Worm (Caenorhabditis elegans) whole organism, L4 larva: Measurements from ENCODE around the gene Y37H2A.12.
A peak's percentile ranks its signal among the peaks of the same experiment; 100 is the strongest.

Experiments
- F10B5.3 ChIP-seq: sonication (generic microtip); optimal IDR thresholded peaks from 2 replicates; lab custom pipeline; 2016; ENCODE audit warnings: mild to moderate bottlenecking, missing genetic modification characterization, missing compliant biosample characterization
- R02D3.7 ChIP-seq: fragments of 150-350 bp; sonication (generic microtip); optimal IDR thresholded peaks from 3 replicates; lab custom pipeline; 2014; ENCODE audit warnings: missing biosample characterization, missing genetic modification characterization
- T20F7.1 ChIP-seq: fragments of 200-800 bp; sonication (Bioruptor generic); optimal IDR thresholded peaks from 2 replicates; lab custom pipeline; 2018; ENCODE audit warnings: mild to moderate bottlenecking, missing genetic modification characterization, missing compliant biosample characterization
- Y5F2A.4 ChIP-seq: fragments of 200-800 bp; sonication (Bioruptor generic); optimal IDR thresholded peaks from 2 replicates; lab custom pipeline; 2018; ENCODE audit warnings: mild to moderate bottlenecking, missing genetic modification characterization, missing compliant biosample characterization
- aha-1 ChIP-seq: fragments of 150-350 bp; peaks from one replicate; lab custom pipeline; 2014; ENCODE audit warnings: missing biosample characterization, missing genetic modification characterization
- arid-1 ChIP-seq: fragments of 200-800 bp; sonication (Bioruptor generic); conservative IDR thresholded peaks from 2 replicates; pipeline ENCODE4 v1.3.6; 2022; ENCODE audit warnings: missing genetic modification reagents, missing genetic modification characterization, missing compliant biosample characterization
- ceh-28 ChIP-seq: fragments of 150-350 bp; optimal IDR thresholded peaks from 2 replicates; lab custom pipeline; 2014; ENCODE audit warnings: missing biosample characterization, missing genetic modification reagents, missing genetic modification characterization
- ces-1 ChIP-seq: fragments of 150-350 bp; sonication (generic microtip); optimal IDR thresholded peaks from 4 replicates; lab custom pipeline; 2014; ENCODE audit warnings: missing biosample characterization, missing genetic modification reagents, missing genetic modification characterization
- ctbp-1 ChIP-seq: fragments of 200-800 bp; sonication (Bioruptor generic); IDR thresholded peaks from 2 replicates; pipeline ENCODE4 v1.3.6; 2022; ENCODE audit warnings: missing genetic modification reagents, missing genetic modification characterization, missing compliant biosample characterization
- daf-12 ChIP-seq: fragments of 150-350 bp; optimal IDR thresholded peaks from 2 replicates; lab custom pipeline; 2014; ENCODE audit warnings: missing biosample characterization, missing genetic modification reagents, missing genetic modification characterization
- daf-16 ChIP-seq, 3 experiments: sonication (generic microtip); optimal IDR thresholded peaks; 2 replicates each; lab custom pipeline; 2016 to 2017; ENCODE audit warnings: missing genetic modification characterization in 3 of 3, missing genetic modification reagents in 3 of 3, mild to moderate bottlenecking in 2 of 3, missing compliant biosample characterization in 2 of 3, missing biosample characterization in 1 of 3, moderate library complexity in 1 of 3
- dmd-6 ChIP-seq: fragments of 200-800 bp; sonication (Bioruptor generic); IDR thresholded peaks from 2 replicates; pipeline ENCODE4 v1.3.6; 2022; ENCODE audit warnings: missing genetic modification reagents, missing genetic modification characterization, missing compliant biosample characterization
- hif-1 ChIP-seq, 2 experiments: sonication (generic microtip); optimal IDR thresholded peaks; 2 replicates each; lab custom pipeline; 2016 to 2017; ENCODE audit warnings: missing compliant biosample characterization in 2 of 2, missing genetic modification characterization in 2 of 2, missing genetic modification reagents in 2 of 2, missing genotype in 2 of 2, mild to moderate bottlenecking in 1 of 2
- lin-15B ChIP-seq: fragments of 150-350 bp; sonication (generic microtip); optimal IDR thresholded peaks from 3 replicates; lab custom pipeline; 2014; ENCODE audit warnings: missing biosample characterization, missing genetic modification characterization
- lin-38 ChIP-seq: fragments of 200-800 bp; sonication (Bioruptor generic); IDR thresholded peaks from 2 replicates; pipeline ENCODE4 v1.3.6; 2022; ENCODE audit warnings: missing genetic modification reagents, missing genetic modification characterization, missing compliant biosample characterization
- mdt-29 ChIP-seq: fragments of 200-800 bp; sonication (Bioruptor generic); IDR thresholded peaks from 2 replicates; pipeline ENCODE4 v1.3.6; 2022; ENCODE audit warnings: missing genetic modification reagents, missing genetic modification characterization, missing compliant biosample characterization
- mep-1 ChIP-seq: fragments of 150-350 bp; sonication (generic microtip); optimal IDR thresholded peaks from 3 replicates; lab custom pipeline; 2014; ENCODE audit warnings: missing biosample characterization, missing genetic modification characterization
- mxl-3 ChIP-seq: fragments of 200-800 bp; sonication (Bioruptor generic); optimal IDR thresholded peaks from 2 replicates; lab custom pipeline; 2018; ENCODE audit warnings: mild to moderate bottlenecking, missing genetic modification characterization, missing compliant biosample characterization
- nhr-111 ChIP-seq: fragments of 200-800 bp; sonication (Bioruptor generic); optimal IDR thresholded peaks from 2 replicates; lab custom pipeline; 2018; ENCODE audit warnings: mild to moderate bottlenecking, missing genetic modification characterization, missing compliant biosample characterization
- ztf-11 ChIP-seq: fragments of 150-350 bp; optimal IDR thresholded peaks from 2 replicates; lab custom pipeline; 2014; ENCODE audit warnings: missing biosample characterization, missing genetic modification characterization

Y37H2A.12 gene

DNA sequence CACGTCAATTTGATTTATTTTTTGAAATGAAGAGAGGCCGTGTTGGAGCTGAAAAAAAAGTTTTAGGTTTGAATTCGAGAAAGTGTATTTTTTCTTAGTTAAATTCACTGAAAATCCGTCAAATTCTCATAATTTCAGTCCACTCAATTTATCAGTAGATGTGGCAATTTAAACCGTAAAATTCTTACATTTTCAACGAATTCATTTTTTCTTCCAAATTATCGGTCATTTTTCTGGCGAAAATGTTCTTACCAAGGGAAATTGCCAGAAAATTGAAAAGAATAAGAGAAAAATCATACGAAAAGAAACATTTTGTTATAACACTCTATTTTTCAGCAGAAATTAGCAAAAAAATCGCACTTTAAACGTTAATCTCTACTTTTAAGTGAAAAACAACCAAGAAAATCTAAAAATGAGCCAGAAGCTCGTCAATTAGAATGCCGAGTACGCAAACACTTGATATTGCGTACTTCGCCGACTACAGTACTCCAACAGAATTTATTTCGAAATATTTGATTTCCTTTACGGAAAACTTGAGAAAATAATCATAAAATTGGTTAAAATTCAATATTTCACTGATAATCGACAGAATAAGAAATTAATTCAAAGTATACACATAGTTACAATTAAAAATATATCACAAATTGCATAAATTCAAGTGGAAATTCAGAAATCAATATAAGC lies 45.6 kb downstream of the Y37H2A.12 start, which contains the start of gene fbxa-106 (continued):
- TF ChIP-seq daf-12: no peak
- TF ChIP-seq lin-38 (GFP tag; lab: Robert Waterston, UW): peak; percentile 75
- no peak for TF ChIP-seq daf-16 (GFP tag; optimal IDR thresholded peaks at IDR 0.05; lab: Kevin White, UChicago)
- no peak for TF ChIP-seq daf-16 (tag; optimal IDR thresholded peaks at IDR 0.05; lab: Kevin White, UChicago)
- TF ChIP-seq lin-15B (tag; lab: Kevin White, UChicago): no peak
- TF ChIP-seq mxl-3 (GFP tag; lab: Kevin White, UChicago): no peak
- no peak for TF ChIP-seq mdt-29 (GFP tag; lab: Robert Waterston, UW)
- 0 out of 2 replicates have a peak, but pooled peaks have one; percentile 32 for TF ChIP-seq arid-1 (GFP tag; lab: Robert Waterston, UW)
- no peak for TF ChIP-seq hif-1 (tag; optimal IDR thresholded peaks at IDR 0.05; lab: Kevin White, UChicago)

DNA sequence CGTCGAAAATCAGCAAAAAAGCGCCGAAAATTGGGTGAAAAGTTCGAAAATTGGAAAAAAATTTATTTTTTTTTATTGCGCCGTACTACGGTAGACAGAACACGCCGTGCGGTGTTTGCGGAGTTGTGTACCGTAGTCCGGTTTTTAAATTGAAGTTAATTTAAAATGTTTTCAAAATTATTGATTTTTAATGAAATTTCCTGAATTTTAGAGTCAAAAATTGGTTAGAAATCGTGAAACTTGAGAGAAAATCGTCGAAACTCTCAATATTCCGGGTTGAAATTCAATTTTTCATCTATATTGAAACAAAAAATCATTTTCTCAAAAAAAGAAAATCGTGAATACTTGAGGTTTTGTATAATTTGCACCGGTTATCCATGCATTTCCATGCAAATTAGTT lies 49.1 kb downstream of the Y37H2A.12 start, which contains the start of gene nova-1:
Gene nova-1 (minus strand): TSS at position 101 of the 400 bp plus-strand sequence.
- no peak for TF ChIP-seq lin-38 (GFP tag; lab: Robert Waterston, UW)
- TF ChIP-seq T20F7.1 (GFP tag; lab: Kevin White, UChicago): no peak
- no peak for TF ChIP-seq ctbp-1 (GFP tag; lab: Robert Waterston, UW)
- no peak for TF ChIP-seq ztf-11
- no peak for TF ChIP-seq R02D3.7 (tag; lab: Kevin White, UChicago)
- TF ChIP-seq Y5F2A.4 (GFP tag; lab: Kevin White, UChicago): no peak
- no peak for TF ChIP-seq mep-1 (tag; lab: Kevin White, UChicago)
- no peak for TF ChIP-seq ceh-28
- no peak for TF ChIP-seq aha-1 (tag; lab: Kevin White, UChicago)
- TF ChIP-seq nhr-111 (GFP tag; lab: Kevin White, UChicago): no peak
- TF ChIP-seq dmd-6 (GFP tag; lab: Robert Waterston, UW): no peak
- TF ChIP-seq F10B5.3 (tag; lab: Kevin White, UChicago): no peak
- TF ChIP-seq ces-1 (GFP tag; lab: Kevin White, UChicago): no peak
